Fruit fly (Drosophila melanogaster) whole organism, embryonic: Measurements from ENCODE around the gene CG34454.

ENCODE experiments used
- Ada2b ChIP-seq: fragments of 200-800 bp; sonication (Bioruptor generic); IDR thresholded peaks from 2 replicates; pipeline ENCODE4 v1.3.6; 2022; ENCODE audit warnings: missing biosample characterization, missing genetic modification characterization
- B-H2 ChIP-seq: fragments of 200-800 bp; sonication (Bioruptor generic); optimal IDR thresholded peaks from 2 replicates; lab custom pipeline; 2018; ENCODE audit warnings: missing biosample characterization, mild to moderate bottlenecking, missing genetic modification characterization
- CG10209 ChIP-seq: fragments of 200-800 bp; sonication (Bioruptor generic); optimal IDR thresholded peaks from 3 replicates; lab custom pipeline; 2017; ENCODE audit warnings: missing biosample characterization, mild to moderate bottlenecking, missing genetic modification characterization, missing genetic modification reagents
- CG10274 ChIP-seq: fragments of 200-800 bp; sonication (Bioruptor generic); optimal IDR thresholded peaks from 3 replicates; lab custom pipeline; 2017; ENCODE audit warnings: missing biosample characterization, mild to moderate bottlenecking, missing genetic modification characterization
- CG11456 ChIP-seq: fragments of 200-800 bp; sonication (Bioruptor generic); IDR thresholded peaks from 3 replicates; pipeline ENCODE4 v1.3.6; 2022; ENCODE audit warnings: missing biosample characterization, missing genetic modification characterization
- CG12104 ChIP-seq: fragments of 200-800 bp; sonication (Bioruptor generic); optimal IDR thresholded peaks from 3 replicates; lab custom pipeline; 2016; ENCODE audit warnings: missing biosample characterization, missing genetic modification characterization
- CG12155 ChIP-seq: fragments of 200-800 bp; sonication (Bioruptor generic); optimal IDR thresholded peaks from 3 replicates; lab custom pipeline; 2016; ENCODE audit warnings: missing biosample characterization, missing genetic modification characterization
- CG14014 ChIP-seq: fragments of 200-800 bp; sonication (Bioruptor generic); IDR thresholded peaks from 2 replicates; pipeline ENCODE4 v1.3.6; 2022; ENCODE audit warnings: missing biosample characterization, missing genetic modification characterization
- CG14441 ChIP-seq: fragments of 200-800 bp; sonication (Bioruptor generic); IDR thresholded peaks from 2 replicates; pipeline ENCODE4 v1.3.6; 2022; ENCODE audit warnings: missing biosample characterization, missing genetic modification characterization
- CG14710 ChIP-seq: fragments of 200-800 bp; sonication (Bioruptor generic); optimal IDR thresholded peaks from 3 replicates; lab custom pipeline; 2019; ENCODE audit warnings: missing biosample characterization, mild to moderate bottlenecking, missing genetic modification characterization, moderate library complexity
- CG14965 ChIP-seq: fragments of 200-800 bp; sonication (Bioruptor generic); optimal IDR thresholded peaks from 2 replicates; lab custom pipeline; 2016; ENCODE audit warnings: missing biosample characterization, missing genetic modification characterization, borderline replicate concordance
- CG15269 ChIP-seq: fragments of 200-800 bp; sonication (Bioruptor generic); optimal IDR thresholded peaks from 2 replicates; lab custom pipeline; 2018; ENCODE audit warnings: missing biosample characterization, mild to moderate bottlenecking, missing genetic modification characterization, moderate library complexity
- CG1792 ChIP-seq: fragments of 200-800 bp; sonication (Bioruptor generic); optimal IDR thresholded peaks from 2 replicates; lab custom pipeline; 2016; ENCODE audit warnings: missing biosample characterization, missing genetic modification characterization
- CG30431 ChIP-seq: fragments of 200-800 bp; sonication (Bioruptor generic); optimal IDR thresholded peaks from 2 replicates; lab custom pipeline; 2017; ENCODE audit warnings: missing biosample characterization, missing genetic modification characterization
- CG32532 ChIP-seq: fragments of 200-800 bp; sonication (Bioruptor generic); IDR thresholded peaks from 2 replicates; pipeline ENCODE4 v1.3.6; 2022; ENCODE audit warnings: missing biosample characterization, missing genetic modification characterization
- CG3407 ChIP-seq: fragments of 200-800 bp; sonication (Bioruptor generic); optimal IDR thresholded peaks from 2 replicates; lab custom pipeline; 2018; ENCODE audit warnings: missing biosample characterization, mild to moderate bottlenecking, missing genetic modification characterization
- CG6175 ChIP-seq: fragments of 200-800 bp; sonication (Bioruptor generic); IDR thresholded peaks from 3 replicates; pipeline ENCODE4 v1.3.6; 2022; ENCODE audit warnings: missing biosample characterization, missing genetic modification characterization
- CG6683 ChIP-seq: fragments of 200-800 bp; sonication (Bioruptor generic); optimal IDR thresholded peaks from 2 replicates; lab custom pipeline; 2017; ENCODE audit warnings: missing biosample characterization, mild to moderate bottlenecking, missing genetic modification characterization, missing genetic modification reagents
- CG9727 ChIP-seq: fragments of 200-800 bp; sonication (Bioruptor generic); optimal IDR thresholded peaks from 3 replicates; lab custom pipeline; 2017; ENCODE audit warnings: missing biosample characterization, mild to moderate bottlenecking, missing genetic modification characterization
- CG9932 ChIP-seq: fragments of 200-800 bp; sonication (Bioruptor generic); IDR thresholded peaks from 2 replicates; pipeline ENCODE4 v1.3.6; 2022; ENCODE audit warnings: missing biosample characterization, missing genetic modification characterization
- Deaf1 ChIP-seq: fragments of 200-800 bp; optimal IDR thresholded peaks from 3 replicates; lab custom pipeline; 2019; ENCODE audit warnings: missing biosample characterization, mild to moderate bottlenecking, missing genetic modification characterization, moderate library complexity
- GATAe ChIP-seq: fragments of 200-800 bp; sonication (Bioruptor generic); conservative IDR thresholded peaks from 2 replicates; pipeline ENCODE4 v1.3.6; 2022; ENCODE audit warnings: missing biosample characterization, missing genetic modification characterization
- Hmr ChIP-seq: fragments of 200-800 bp; sonication (Bioruptor generic); optimal IDR thresholded peaks from 3 replicates; lab custom pipeline; 2017; ENCODE audit warnings: mild to moderate bottlenecking, missing biosample characterization, missing genetic modification reagents, missing genetic modification characterization
- Hr51 ChIP-seq, 2 experiments: fragments of 200-800 bp; sonication (Bioruptor generic); optimal IDR thresholded peaks; 2 replicates in 1 of 2; 3 replicates in 1 of 2; lab custom pipeline; 2016 to 2018; ENCODE audit warnings: missing biosample characterization in 2 of 2, missing genetic modification characterization in 2 of 2, mild to moderate bottlenecking in 1 of 2, moderate library complexity in 1 of 2
- Med ChIP-seq: fragments of 200-800 bp; sonication (Bioruptor generic); peaks from one replicate; lab custom pipeline; 2016; ENCODE audit warnings: missing biosample characterization, missing genetic modification characterization, mild to moderate bottlenecking, inconsistent platforms, moderate library complexity
- NFAT ChIP-seq: fragments of 200-800 bp; sonication (Bioruptor generic); IDR thresholded peaks from 2 replicates; pipeline ENCODE4 v1.3.6; 2022; ENCODE audit warnings: missing biosample characterization, missing genetic modification characterization
- Nf-YB ChIP-seq: fragments of 200-800 bp; sonication (Bioruptor generic); optimal IDR thresholded peaks from 3 replicates; lab custom pipeline; 2019; ENCODE audit warnings: missing biosample characterization, mild to moderate bottlenecking, missing genetic modification characterization, moderate library complexity
- Nf-YC ChIP-seq: fragments of 200-800 bp; optimal IDR thresholded peaks from 3 replicates; lab custom pipeline; 2019; ENCODE audit warnings: missing biosample characterization, mild to moderate bottlenecking, missing genetic modification characterization, moderate library complexity
- NfI ChIP-seq: fragments of 200-800 bp; sonication (Bioruptor generic); optimal IDR thresholded peaks from 3 replicates; lab custom pipeline; 2018; ENCODE audit warnings: missing biosample characterization, mild to moderate bottlenecking, missing genetic modification characterization, moderate library complexity
- ash1 ChIP-seq: fragments of 200-800 bp; sonication (Bioruptor generic); optimal IDR thresholded peaks from 2 replicates; lab custom pipeline; 2018; ENCODE audit warnings: missing biosample characterization, mild to moderate bottlenecking, missing genetic modification characterization
- ato ChIP-seq: fragments of 200-800 bp; sonication (Bioruptor generic); IDR thresholded peaks from 2 replicates; pipeline ENCODE4 v1.3.6; 2022; ENCODE audit warnings: missing biosample characterization, missing genetic modification characterization; ENCODE audit not compliant: partially characterized antibody
- bab2 ChIP-seq: fragments of 200-800 bp; sonication (Bioruptor generic); optimal IDR thresholded peaks from 2 replicates; lab custom pipeline; 2016; ENCODE audit warnings: missing biosample characterization, missing genetic modification characterization
- bbx ChIP-seq: fragments of 200-800 bp; sonication (Bioruptor generic); IDR thresholded peaks from 2 replicates; pipeline ENCODE4 v1.3.6; 2022; ENCODE audit warnings: missing biosample characterization, missing genetic modification characterization; ENCODE audit not compliant: partially characterized antibody
- bowl ChIP-seq: fragments of 200-800 bp; sonication (Bioruptor generic); IDR thresholded peaks from 2 replicates; pipeline ENCODE4 v1.3.6; 2022; ENCODE audit warnings: missing biosample characterization, missing genetic modification characterization
- cg ChIP-seq: fragments of 200-800 bp; sonication (Bioruptor generic); optimal IDR thresholded peaks from 3 replicates; lab custom pipeline; 2019; ENCODE audit warnings: missing biosample characterization, mild to moderate bottlenecking, missing genetic modification characterization, moderate library complexity
- chn ChIP-seq: fragments of 200-800 bp; sonication (Bioruptor generic); optimal IDR thresholded peaks from 2 replicates; lab custom pipeline; 2016; ENCODE audit warnings: missing biosample characterization, missing genetic modification characterization
- dimm ChIP-seq: fragments of 200-800 bp; sonication (Bioruptor generic); IDR thresholded peaks from 2 replicates; pipeline ENCODE4 v1.3.6; 2022; ENCODE audit warnings: missing biosample characterization, missing genetic modification characterization
- dmrt11E ChIP-seq: fragments of 200-800 bp; sonication (Bioruptor generic); optimal IDR thresholded peaks from 3 replicates; lab custom pipeline; 2018; ENCODE audit warnings: missing biosample characterization, mild to moderate bottlenecking, missing genetic modification characterization, moderate library complexity
- fd64A ChIP-seq: fragments of 200-800 bp; sonication (Bioruptor generic); optimal IDR thresholded peaks from 3 replicates; lab custom pipeline; 2018; ENCODE audit warnings: missing biosample characterization, mild to moderate bottlenecking, missing genetic modification characterization
- ftz-f1 ChIP-seq: fragments of 200-800 bp; sonication (Bioruptor generic); optimal IDR thresholded peaks from 2 replicates; lab custom pipeline; 2016; ENCODE audit warnings: missing biosample characterization, missing genetic modification characterization
- gcm2 ChIP-seq: fragments of 200-800 bp; sonication (Bioruptor generic); optimal IDR thresholded peaks from 2 replicates; lab custom pipeline; 2016; ENCODE audit warnings: missing biosample characterization, missing genetic modification characterization
- gt ChIP-seq: fragments of 200-800 bp; sonication (Bioruptor generic); IDR thresholded peaks from 2 replicates; pipeline ENCODE4 v1.3.6; 2022; ENCODE audit warnings: missing biosample characterization, missing genetic modification characterization
- kay ChIP-seq: fragments of 200-800 bp; sonication (Bioruptor generic); optimal IDR thresholded peaks from 2 replicates; lab custom pipeline; 2016; ENCODE audit warnings: missing biosample characterization, missing genetic modification characterization
- nerfin-1 ChIP-seq: fragments of 200-800 bp; sonication (Bioruptor generic); optimal IDR thresholded peaks from 3 replicates; lab custom pipeline; 2019; ENCODE audit warnings: missing biosample characterization, mild to moderate bottlenecking, missing genetic modification characterization, moderate library complexity
- peb ChIP-seq: fragments of 200-800 bp; sonication (Bioruptor generic); IDR thresholded peaks from 2 replicates; pipeline ENCODE4 v1.3.6; 2022; ENCODE audit warnings: missing biosample characterization, missing genetic modification characterization
- psq ChIP-seq: fragments of 200-800 bp; sonication (Bioruptor generic); optimal IDR thresholded peaks from 2 replicates; lab custom pipeline; 2017; ENCODE audit warnings: missing biosample characterization, missing genetic modification characterization
- so ChIP-seq: fragments of 200-800 bp; sonication (Bioruptor generic); IDR thresholded peaks from 3 replicates; pipeline ENCODE4 v1.3.6; 2022; ENCODE audit warnings: missing biosample characterization, missing genetic modification characterization
- tup ChIP-seq: fragments of 200-800 bp; sonication (Bioruptor generic); optimal IDR thresholded peaks from 2 replicates; lab custom pipeline; 2016; ENCODE audit warnings: missing biosample characterization, mild to moderate bottlenecking, missing genetic modification characterization, moderate library complexity
- zf30C ChIP-seq: fragments of 200-800 bp; sonication (Bioruptor generic); optimal IDR thresholded peaks from 3 replicates; lab custom pipeline; 2018; ENCODE audit warnings: missing biosample characterization, mild to moderate bottlenecking, missing genetic modification characterization

Gene CG34454

DNA sequence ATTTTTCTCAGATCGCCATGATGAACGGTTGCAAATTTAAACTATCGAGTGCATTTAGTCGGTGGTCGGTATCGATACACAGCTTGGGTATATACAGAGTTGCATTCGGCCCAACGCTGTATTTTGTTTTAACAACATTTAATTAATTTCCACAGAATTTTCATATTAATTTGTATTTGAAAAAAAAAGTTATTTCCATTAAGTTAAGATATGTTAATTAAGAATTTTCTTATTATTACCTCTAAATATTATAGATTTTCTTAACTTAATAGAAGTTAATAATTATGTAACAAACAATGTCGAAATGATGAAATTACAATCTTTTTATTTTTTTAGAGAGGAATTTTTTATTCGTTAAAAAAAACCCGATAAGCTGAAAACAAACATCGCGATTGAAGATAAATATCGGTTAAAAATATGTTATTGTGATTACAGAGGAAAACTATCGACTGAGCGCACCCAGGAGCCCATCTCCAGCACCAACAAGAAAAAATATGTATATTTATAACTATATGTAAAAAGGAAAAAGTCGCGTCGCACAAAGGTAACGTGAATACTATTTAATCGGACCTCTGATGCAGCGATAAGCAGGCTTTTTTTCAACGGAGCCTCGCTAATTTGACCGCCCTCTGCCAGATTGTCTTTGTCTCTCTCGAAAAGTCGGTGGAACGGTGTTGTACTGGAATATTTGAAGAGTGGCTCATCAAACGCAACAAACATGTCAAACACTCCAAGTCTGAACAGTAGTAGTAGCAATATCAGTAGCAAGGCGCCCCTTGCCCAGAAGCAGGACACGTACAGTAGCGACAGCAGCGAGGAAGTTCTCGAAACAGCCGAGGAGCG is 32.2 kb downstream of the CG34454 start, which contains the start of the genes rno and mri (continued):
- no peak for TF ChIP-seq CG10274 (GFP tag; lab: Kevin White, UChicago)
- TF ChIP-seq NFAT (GFP tag; lab: Robert Waterston, UW): peak; percentile 53
- TF ChIP-seq dimm: peak; percentile 42; the same call in 1 of the 2 replicates
- TF ChIP-seq bbx: peak; percentile 95
- peak; percentile 66; the same call in 1 of the 2 replicates for TF ChIP-seq peb
- peak; percentile 36 for TF ChIP-seq nerfin-1 (tag; lab: Kevin White, UChicago)
- peak; percentile 52; the same call in 1 of the 3 replicates for TF ChIP-seq so
- peak; percentile 15 for TF ChIP-seq CG6683 (GFP tag; lab: Kevin White, UChicago)
- peak; percentile 9 to 81 for TF ChIP-seq Hr51 (GFP tag; optimal IDR thresholded peaks at IDR 0.05; lab: Kevin White, UChicago)
- TF ChIP-seq NfI: peak; percentile 67
- TF ChIP-seq fd64A: no peak
- TF ChIP-seq ftz-f1 (GFP tag; lab: Kevin White, UChicago): no peak
- peak; percentile 76 for TF ChIP-seq dmrt11E (tag; lab: Kevin White, UChicago)
- TF ChIP-seq Nf-YC (tag; lab: Kevin White, UChicago): peak; percentile 70
- TF ChIP-seq chn (GFP tag; lab: Kevin White, UChicago): no peak
- TF ChIP-seq CG14441 (GFP tag; lab: Robert Waterston, UW): peak; percentile 78
- TF ChIP-seq gcm2 (GFP tag; lab: Kevin White, UChicago): no peak
- TF ChIP-seq Hmr: peak; percentile 71
- TF ChIP-seq CG30431 (GFP tag; lab: Kevin White, UChicago): peak; percentile 45
- TF ChIP-seq gt (GFP tag; lab: Robert Waterston, UW): no peak
- TF ChIP-seq GATAe (GFP tag; lab: Robert Waterston, UW): no peak
- TF ChIP-seq CG14014: peak; percentile 57; the same call in 1 of the 2 replicates
- no peak for TF ChIP-seq ash1 (GFP tag; lab: Kevin White, UChicago)
- TF ChIP-seq CG6175 (GFP tag; lab: Robert Waterston, UW): no peak
- TF ChIP-seq CG12155 (GFP tag; lab: Kevin White, UChicago): peak; percentile 42
- TF ChIP-seq CG14710: peak; percentile 93
- no peak for TF ChIP-seq cg
- no peak for TF ChIP-seq tup
- no peak for TF ChIP-seq bowl (GFP tag; lab: Robert Waterston, UW)
- TF ChIP-seq CG9727 (GFP tag; lab: Kevin White, UChicago): peak; percentile 83
- no peak for TF ChIP-seq zf30C (GFP tag; lab: Kevin White, UChicago)
- no peak for TF ChIP-seq CG3407 (GFP tag; lab: Kevin White, UChicago)
- no peak for TF ChIP-seq CG14965 (GFP tag; lab: Kevin White, UChicago)
- TF ChIP-seq Ada2b (GFP tag; lab: Robert Waterston, UW): peak; percentile 59; the same call in 1 of the 2 replicates
- TF ChIP-seq ato (GFP tag; lab: Robert Waterston, UW): peak; percentile 72
- TF ChIP-seq CG11456: peak; percentile 79
- TF ChIP-seq CG12104 (GFP tag; lab: Kevin White, UChicago): peak; percentile 67
- peak; percentile 13 for TF ChIP-seq Nf-YB
- TF ChIP-seq bab2 (GFP tag; lab: Kevin White, UChicago): peak; percentile 51
- peak; percentile 77 for TF ChIP-seq Med (GFP tag; lab: Kevin White, UChicago)
- peak; percentile 79 for TF ChIP-seq B-H2
- peak; percentile 88 for TF ChIP-seq CG9932
- peak; percentile 80 for TF ChIP-seq CG32532 (GFP tag; lab: Robert Waterston, UW)
- no peak for TF ChIP-seq psq (GFP tag; lab: Kevin White, UChicago)
- peak; percentile 79 for TF ChIP-seq CG15269
- TF ChIP-seq CG1792 (GFP tag; lab: Kevin White, UChicago): no peak
- peak; percentile 40 for TF ChIP-seq CG10209 (GFP tag; lab: Kevin White, UChicago)
- no peak for TF ChIP-seq Deaf1 (tag; lab: Kevin White, UChicago)
- peak; percentile 33 for TF ChIP-seq kay
